Fruit fly (Drosophila melanogaster): Measurements from ENCODE around the gene CG9967.

Gene CG9967

dm6 chr2L:2364200-2364754, 7.1 kb upstream of the CG9967 start (continued):
- 0 out of 2 replicates have a peak, but pooled peaks have one; percentile 9 for TF ChIP-seq chm (GFP tag; IDR thresholded peaks at IDR 0.05)
- peak; percentile 72 for TF ChIP-seq bbx (GFP tag; IDR thresholded peaks at IDR 0.05; ENCODE audit: partially characterized antibody)
- peak; percentile 88 for TF ChIP-seq MESR4 (GFP tag; optimal IDR thresholded peaks at IDR 0.05)
- peak; percentile 41 for TF ChIP-seq slbo (GFP tag; IDR thresholded peaks at IDR 0.05)
- no peak for TF ChIP-seq Hand (GFP tag; optimal IDR thresholded peaks at IDR 0.05)
- TF ChIP-seq dpn (GFP tag; optimal IDR thresholded peaks at IDR 0.05) = no peak
- TF ChIP-seq lola (GFP tag; optimal IDR thresholded peaks at IDR 0.05) = no peak
- TF ChIP-seq ash1 (GFP tag; optimal IDR thresholded peaks at IDR 0.05) = no peak
- no peak for TF ChIP-seq CG16863 (GFP tag; optimal IDR thresholded peaks at IDR 0.05)
- no peak for TF ChIP-seq CG12942 (GFP tag; optimal IDR thresholded peaks at IDR 0.05)
- no peak; the same call in 2 of the 3 replicates for TF ChIP-seq CG6175 (GFP tag; IDR thresholded peaks at IDR 0.05)
- no peak for TF ChIP-seq fu2 (GFP tag; optimal IDR thresholded peaks at IDR 0.05)
- TF ChIP-seq CG14965 (GFP tag; optimal IDR thresholded peaks at IDR 0.05; ENCODE audit: borderline replicate concordance) = no peak
- TF ChIP-seq pum (GFP tag; optimal IDR thresholded peaks at IDR 0.05) = no peak
- TF ChIP-seq Neu2 (GFP tag; optimal IDR thresholded peaks at IDR 0.05; ENCODE audit: borderline replicate concordance) = no peak
- no peak for TF ChIP-seq CG1024 (GFP tag; IDR thresholded peaks at IDR 0.05)
- no peak for TF ChIP-seq CG33213 (GFP tag; optimal IDR thresholded peaks at IDR 0.05)
- TF ChIP-seq Pdp1 (GFP tag; optimal IDR thresholded peaks at IDR 0.05) = no peak
- TF ChIP-seq PHDP (tag; optimal IDR thresholded peaks at IDR 0.05) = no peak
- TF ChIP-seq Bgb (GFP tag; IDR thresholded peaks at IDR 0.05; ENCODE audit: partially characterized antibody) = peak; percentile 49; the same call in 1 of the 2 replicates
- no peak for TF ChIP-seq CG16815 (GFP tag; optimal IDR thresholded peaks at IDR 0.05)
- no peak for TF ChIP-seq hth (optimal IDR thresholded peaks at IDR 0.05)
- no peak for TF ChIP-seq Dref (GFP tag; IDR thresholded peaks at IDR 0.05)
- TF ChIP-seq wdn (GFP tag; IDR thresholded peaks at IDR 0.05) = no peak
- no peak for TF ChIP-seq Nf-YB (GFP tag; optimal IDR thresholded peaks at IDR 0.05)
- TF ChIP-seq lab (GFP tag; optimal IDR thresholded peaks at IDR 0.05) = peak; percentile 35
- TF ChIP-seq phol (tag; optimal IDR thresholded peaks at IDR 0.05) = peak; percentile 90
- TF ChIP-seq Dip3 (GFP tag; optimal IDR thresholded peaks at IDR 0.05) = no peak
- no peak for TF ChIP-seq twi (tag; optimal IDR thresholded peaks at IDR 0.05)
- TF ChIP-seq Awh (GFP tag; IDR thresholded peaks at IDR 0.05) = no peak
- no peak for TF ChIP-seq CG14441 (GFP tag; IDR thresholded peaks at IDR 0.05)
- no peak for TF ChIP-seq dati (GFP tag; IDR thresholded peaks at IDR 0.05)
- no peak for TF ChIP-seq CG11093 (GFP tag; IDR thresholded peaks at IDR 0.05)
- peak; percentile 95 for TF ChIP-seq CG1832 (GFP tag; optimal IDR thresholded peaks at IDR 0.05)
- no peak for TF ChIP-seq CG10462 (GFP tag; optimal IDR thresholded peaks at IDR 0.05)
- TF ChIP-seq Sry-β (GFP tag; optimal IDR thresholded peaks at IDR 0.05) = no peak
- TF ChIP-seq CG31441 (GFP tag; IDR thresholded peaks at IDR 0.05) = no peak; the same call in 1 of the 2 replicates
- TF ChIP-seq HLH3B (GFP tag; IDR thresholded peaks at IDR 0.05) = no peak
- no peak for TF ChIP-seq al (GFP tag; IDR thresholded peaks at IDR 0.05)
- peak; percentile 84 for TF ChIP-seq Med (GFP tag)
- no peak for TF ChIP-seq CG7839 (tag; optimal IDR thresholded peaks at IDR 0.05)
- peak; percentile 36; the same call in 1 of the 2 replicates for TF ChIP-seq esg (GFP tag; conservative IDR thresholded peaks at IDR 0.05)
- TF ChIP-seq CG7556 (GFP tag; optimal IDR thresholded peaks at IDR 0.05) = no peak
- no peak for TF ChIP-seq CG17385 (GFP tag; optimal IDR thresholded peaks at IDR 0.05)
- TF ChIP-seq nerfin-2 (GFP tag; IDR thresholded peaks at IDR 0.05; ENCODE audit: partially characterized antibody) = peak; percentile 47
- no peak for TF ChIP-seq slp2 (GFP tag; optimal IDR thresholded peaks at IDR 0.05)
- no peak for TF ChIP-seq CG15269 (tag; optimal IDR thresholded peaks at IDR 0.05)
- TF ChIP-seq crp (GFP tag; optimal IDR thresholded peaks at IDR 0.05) = no peak
- peak; percentile 53; the same call in 1 of the 3 replicates for TF ChIP-seq ken (GFP tag; IDR thresholded peaks at IDR 0.05)
- TF ChIP-seq nau (GFP tag; optimal IDR thresholded peaks at IDR 0.05) = no peak
